Worm (Caenorhabditis elegans): ENCODE data around the gene EEED8.12.

The EEED8.12 gene

ce11 chrII:5412467-5412866 is 3.6 kb upstream of the EEED8.12 start, which contains the start of the genes EEED8.13 and EEED8.18:
EEED8.13 (minus strand) TSS chrII:5412567.
EEED8.18 (minus strand) TSS chrII:5412610.
- TF ChIP-seq nfya-1 (tag; optimal IDR thresholded peaks at IDR 0.05; ENCODE audit: borderline replicate concordance, insufficient read depth) (no peak), nhr-27 (tag; optimal IDR thresholded peaks at IDR 0.05) (no peak), lin-40 (tag; optimal IDR thresholded peaks at IDR 0.05) (no peak), nhr-80 (tag; optimal IDR thresholded peaks at IDR 0.05) (no peak), aptf-2 (GFP tag; conservative IDR thresholded peaks at IDR 0.05) (no peak), hrde-1 (tag; optimal IDR thresholded peaks at IDR 0.05; ENCODE audit: borderline replicate concordance) (no peak), ztf-26 (tag; optimal IDR thresholded peaks at IDR 0.05) (no peak), efl-1 (GFP tag; optimal IDR thresholded peaks at IDR 0.05) (no peak)

ce11 chrII:5407548-5407947 is 1.3 kb downstream of the EEED8.12 start, which contains the start of gene clec-141:
clec-141 (minus strand) TSS chrII:5407648.
- TF ChIP-seq K11D2.4 (GFP tag; IDR thresholded peaks at IDR 0.05) (no peak), somi-1 (GFP tag; optimal IDR thresholded peaks at IDR 0.05) (no peak), rpc-1 (optimal IDR thresholded peaks at IDR 0.05) (no peak), rpc-1 (tag; optimal IDR thresholded peaks at IDR 0.05) (no peak), pbrm-1 (GFP tag; IDR thresholded peaks at IDR 0.05) (no peak), fkh-3 (tag; optimal IDR thresholded peaks at IDR 0.05) (no peak), Y67H2A.10 (GFP tag; conservative IDR thresholded peaks at IDR 0.05) (no peak), F57C9.4 (tag; optimal IDR thresholded peaks at IDR 0.05) (no peak), attf-6 (GFP tag; IDR thresholded peaks at IDR 0.05) (no peak), lir-1 (GFP tag; conservative IDR thresholded peaks at IDR 0.05) (no peak), lag-1 (GFP tag; IDR thresholded peaks at IDR 0.05) (no peak), him-1 (tag; optimal IDR thresholded peaks at IDR 0.05) (no peak), F52B5.7 (tag; optimal IDR thresholded peaks at IDR 0.05) (no peak), ztf-26 (tag; optimal IDR thresholded peaks at IDR 0.05) (no peak), snpc-1.1 (tag; optimal IDR thresholded peaks at IDR 0.05; ENCODE audit: insufficient read depth) (no peak), hlh-26 (GFP tag; conservative IDR thresholded peaks at IDR 0.05) (no peak), F57A8.1 (GFP tag; optimal IDR thresholded peaks at IDR 0.05) (no peak)

DNA sequence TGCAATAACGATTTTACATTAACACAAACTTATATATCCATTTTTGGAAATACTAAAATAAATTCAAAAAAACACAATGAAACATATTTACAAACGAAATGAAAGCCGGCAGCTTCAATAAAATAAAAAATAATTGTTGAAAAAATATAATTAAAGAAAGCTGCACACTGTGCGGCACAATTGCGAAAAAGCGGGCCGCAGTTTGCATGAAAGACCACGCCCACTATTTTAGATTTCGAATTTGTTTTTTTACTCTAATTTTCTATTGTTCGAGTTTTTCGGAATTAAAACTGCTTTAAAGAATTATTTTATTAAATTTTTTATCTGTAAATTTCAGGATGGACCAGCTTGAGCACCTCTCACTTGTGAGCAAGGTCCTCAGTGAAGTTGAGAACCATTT is 9.6 kb downstream of the EEED8.12 start, which contains the start of gene mog-5:
mog-5 (plus strand) TSS at position 338 of the 400 bp plus-strand sequence.
- TF ChIP-seq xnd-1 (tag; optimal IDR thresholded peaks at IDR 0.05) (no peak), snpc-1.3 (tag; optimal IDR thresholded peaks at IDR 0.05; ENCODE audit: insufficient read depth) (peak; percentile 23), ceh-79 (tag; optimal IDR thresholded peaks at IDR 0.05) (no peak), hlh-12 (tag; optimal IDR thresholded peaks at IDR 0.05) (no peak), nhr-27 (tag; optimal IDR thresholded peaks at IDR 0.05) (no peak), attf-3 (GFP tag; conservative IDR thresholded peaks at IDR 0.05) (no peak), lsl-1 (GFP tag; optimal IDR thresholded peaks at IDR 0.05) (no peak), tbp1 (GFP tag; optimal IDR thresholded peaks at IDR 0.05) (no peak), hmg-20 (GFP tag; IDR thresholded peaks at IDR 0.05) (no peak), rpc-1 (optimal IDR thresholded peaks at IDR 0.05) (peak; percentile 14), rpc-1 (tag; optimal IDR thresholded peaks at IDR 0.05) (no peak), ceh-58 (GFP tag; IDR thresholded peaks at IDR 0.05) (no peak), ztf-3 (GFP tag; optimal IDR thresholded peaks at IDR 0.05) (no peak), D2030.7 (GFP tag; IDR thresholded peaks at IDR 0.05) (no peak), nhr-90 (tag; optimal IDR thresholded peaks at IDR 0.05) (no peak), rcor-1 (GFP tag; IDR thresholded peaks at IDR 0.05) (no peak), pha-4 (tag; optimal IDR thresholded peaks at IDR 0.05) (peak; percentile 22)
